Worm (Caenorhabditis elegans) whole organism, L4 larva: Measurements from ENCODE around the gene C35B1.2.
A peak's percentile ranks its signal among the peaks of the same experiment; 100 is the strongest.

Source experiments
- F26F4.8 ChIP-seq: fragments of 200-800 bp; sonication (Bioruptor generic); conservative IDR thresholded peaks from 2 replicates; pipeline ENCODE4 v1.3.6; 2022; ENCODE audit warnings: missing genetic modification characterization, missing compliant biosample characterization
- F44E2.7 ChIP-seq: fragments of 200-800 bp; sonication (Bioruptor generic); IDR thresholded peaks from 2 replicates; pipeline ENCODE4 v2.1.2; 2022; ENCODE audit warnings: missing genetic modification characterization, missing compliant biosample characterization
- ZK546.5 ChIP-seq, 2 experiments: sonication (generic microtip); optimal IDR thresholded peaks; 2 replicates each; lab custom pipeline; 2017; ENCODE audit warnings: missing biosample characterization in 2 of 2, missing genetic modification characterization in 2 of 2
- aha-1 ChIP-seq: fragments of 150-350 bp; peaks from one replicate; lab custom pipeline; 2014; ENCODE audit warnings: missing biosample characterization, missing genetic modification characterization
- ama-1 ChIP-seq: fragments of 150-350 bp; optimal IDR thresholded peaks from 2 replicates; lab custom pipeline; 2014; ENCODE audit warnings: inconsistent platforms, mixed read lengths
- attf-4 ChIP-seq: sonication (generic microtip); optimal IDR thresholded peaks from 3 replicates; lab custom pipeline; 2017; ENCODE audit warnings: missing biosample characterization, missing genetic modification characterization
- ces-1 ChIP-seq: fragments of 150-350 bp; sonication (generic microtip); optimal IDR thresholded peaks from 4 replicates; lab custom pipeline; 2014; ENCODE audit warnings: missing biosample characterization, missing genetic modification reagents, missing genetic modification characterization
- ctbp-1 ChIP-seq: fragments of 200-800 bp; sonication (Bioruptor generic); IDR thresholded peaks from 2 replicates; pipeline ENCODE4 v1.3.6; 2022; ENCODE audit warnings: missing genetic modification reagents, missing genetic modification characterization, missing compliant biosample characterization
- daf-16 ChIP-seq, 3 experiments: sonication (generic microtip); optimal IDR thresholded peaks; 2 replicates each; lab custom pipeline; 2016 to 2017; ENCODE audit warnings: missing genetic modification characterization in 3 of 3, missing genetic modification reagents in 3 of 3, mild to moderate bottlenecking in 2 of 3, missing compliant biosample characterization in 2 of 3, missing biosample characterization in 1 of 3, moderate library complexity in 1 of 3
- daf-19 ChIP-seq: fragments of 200-800 bp; sonication (Bioruptor generic); conservative IDR thresholded peaks from 2 replicates; pipeline ENCODE4 v1.3.6; 2022; ENCODE audit warnings: missing genetic modification characterization, missing compliant biosample characterization
- dmd-9 ChIP-seq: fragments of 200-800 bp; sonication (Bioruptor generic); IDR thresholded peaks from 2 replicates; pipeline ENCODE4 v1.3.6; 2022; ENCODE audit warnings: missing genetic modification reagents, missing genetic modification characterization, missing compliant biosample characterization
- dve-1 ChIP-seq: sonication (generic microtip); optimal IDR thresholded peaks from 2 replicates; lab custom pipeline; 2017; ENCODE audit warnings: antibody characterized with exemption, mild to moderate bottlenecking, missing genetic modification characterization, missing compliant biosample characterization; ENCODE audit not compliant: insufficient read depth
- fos-1 ChIP-seq: fragments of 150-350 bp; optimal IDR thresholded peaks from 2 replicates; lab custom pipeline; 2014; ENCODE audit warnings: missing biosample characterization, missing genetic modification characterization
- hif-1 ChIP-seq, 2 experiments: sonication (generic microtip); optimal IDR thresholded peaks; 2 replicates each; lab custom pipeline; 2016 to 2017; ENCODE audit warnings: missing compliant biosample characterization in 2 of 2, missing genetic modification characterization in 2 of 2, missing genetic modification reagents in 2 of 2, missing genotype in 2 of 2, mild to moderate bottlenecking in 1 of 2
- hlh-30 ChIP-seq: sonication (generic microtip); optimal IDR thresholded peaks from 2 replicates; lab custom pipeline; 2017; ENCODE audit warnings: antibody characterized with exemption, mild to moderate bottlenecking, missing genetic modification characterization, missing compliant biosample characterization; ENCODE audit not compliant: insufficient read depth
- hmg-1.1 ChIP-seq: fragments of 200-800 bp; sonication (Bioruptor generic); IDR thresholded peaks from 2 replicates; pipeline ENCODE4 v1.3.6; 2022; ENCODE audit warnings: missing genetic modification reagents, missing genetic modification characterization, missing compliant biosample characterization
- lin-13 ChIP-seq: fragments of 150-350 bp; optimal IDR thresholded peaks from 2 replicates; lab custom pipeline; 2014; ENCODE audit warnings: missing biosample characterization, missing genetic modification reagents, missing genetic modification characterization
- lin-38 ChIP-seq: fragments of 200-800 bp; sonication (Bioruptor generic); IDR thresholded peaks from 2 replicates; pipeline ENCODE4 v1.3.6; 2022; ENCODE audit warnings: missing genetic modification reagents, missing genetic modification characterization, missing compliant biosample characterization
- madf-5 ChIP-seq, 2 experiments: fragments of 200-800 bp; sonication (Bioruptor generic); IDR thresholded peaks; 2 replicates each; pipeline ENCODE4 v1.3.6; 2022; ENCODE audit warnings: missing compliant biosample characterization in 2 of 2, missing genetic modification characterization in 2 of 2
- madf-9 ChIP-seq: fragments of 200-800 bp; sonication (Bioruptor generic); conservative IDR thresholded peaks from 2 replicates; pipeline ENCODE4 v1.3.6; 2022; ENCODE audit warnings: missing genetic modification reagents, missing genetic modification characterization, missing compliant biosample characterization
- mdl-1 ChIP-seq, 2 experiments: fragments of 150-350 bp in 1 of 2; sonication (generic microtip) in 1 of 2; optimal IDR thresholded peaks; 2 replicates each; lab custom pipeline; 2014 to 2017; ENCODE audit warnings: missing biosample characterization in 2 of 2, missing genetic modification characterization in 2 of 2
- mdt-29 ChIP-seq: fragments of 200-800 bp; sonication (Bioruptor generic); IDR thresholded peaks from 2 replicates; pipeline ENCODE4 v1.3.6; 2022; ENCODE audit warnings: missing genetic modification reagents, missing genetic modification characterization, missing compliant biosample characterization
- nhr-28 ChIP-seq: fragments of 150-350 bp; optimal IDR thresholded peaks from 2 replicates; lab custom pipeline; 2014; ENCODE audit warnings: missing biosample characterization, missing genetic modification characterization
- nhr-76 ChIP-seq: fragments of 150-350 bp; optimal IDR thresholded peaks from 2 replicates; lab custom pipeline; 2014; ENCODE audit warnings: missing biosample characterization, missing genetic modification characterization
- pqm-1 ChIP-seq: sonication (generic microtip); optimal IDR thresholded peaks from 2 replicates; lab custom pipeline; 2017; ENCODE audit warnings: missing biosample characterization, missing genetic modification characterization
- tag-97 ChIP-seq: fragments of 200-800 bp; sonication (Bioruptor generic); IDR thresholded peaks from 2 replicates; pipeline ENCODE4 v1.3.6; 2022; ENCODE audit warnings: missing genetic modification characterization, missing compliant biosample characterization
- unc-62 ChIP-seq, 3 experiments: fragments of 150-350 bp in 1 of 3; sonication (generic microtip); optimal IDR thresholded peaks in 2 of 3; peaks in 1 of 3; 1 replicate in 1 of 3; 2 replicates in 2 of 3; lab custom pipeline; 2014 to 2017; ENCODE audit warnings: missing biosample characterization in 3 of 3, missing genetic modification characterization in 3 of 3, missing genetic modification reagents in 3 of 3, missing genotype in 1 of 3
- vab-7 ChIP-seq: fragments of 200-800 bp; sonication (Bioruptor generic); IDR thresholded peaks from 2 replicates; pipeline ENCODE4 v1.3.6; 2022; ENCODE audit warnings: missing genetic modification reagents, missing genetic modification characterization, missing compliant biosample characterization

C35B1.2 gene

DNA sequence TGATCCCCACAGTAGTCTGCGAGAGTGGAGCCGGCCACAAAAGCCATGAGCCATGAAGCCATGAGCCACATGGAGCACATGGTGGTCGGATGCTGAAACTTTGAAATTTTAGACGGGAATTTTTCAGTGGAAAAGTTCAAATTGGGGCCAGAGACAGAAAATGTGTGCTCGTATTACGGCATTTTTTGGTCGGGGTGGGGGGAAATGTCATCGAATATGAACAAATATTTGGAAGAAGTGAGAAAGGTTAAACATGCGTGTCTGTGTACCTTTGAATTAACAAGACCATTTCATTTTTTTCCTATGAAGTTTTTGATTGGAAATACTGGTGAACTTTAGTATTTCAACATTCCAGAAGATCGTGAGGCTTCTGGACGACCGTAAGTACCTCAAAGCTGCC lies 34.5 kb upstream of the C35B1.2 start, which contains the start of gene wrt-5:
wrt-5 (minus strand) TSS at position 101 of the 400 bp plus-strand sequence.
- TF ChIP-seq aha-1 (tag; lab: Kevin White, UChicago) = peak; percentile 18
- TF ChIP-seq vab-7 (GFP tag; lab: Robert Waterston, UW) = no peak

DNA sequence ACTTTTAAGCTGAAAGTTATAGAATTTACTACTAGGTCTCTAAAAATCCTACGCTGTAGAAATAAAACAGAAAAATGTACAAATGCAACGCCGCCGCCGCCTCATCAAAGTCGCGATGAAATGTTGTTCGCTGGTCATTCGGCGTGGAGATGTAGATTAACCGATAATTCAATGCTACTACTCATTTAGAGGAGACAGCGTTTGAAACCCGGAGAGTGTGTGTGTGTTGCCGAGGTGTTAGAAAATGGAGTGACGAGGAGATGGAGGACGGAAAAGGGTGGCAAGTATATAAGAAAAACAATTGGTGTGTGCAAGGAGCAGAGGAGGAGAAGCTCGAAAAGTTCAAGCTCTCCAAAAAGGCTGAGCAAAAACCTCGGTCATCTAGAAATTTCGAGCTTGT lies 33.7 kb upstream of the C35B1.2 start:
- TF ChIP-seq tag-97 (GFP tag; lab: Robert Waterston, UW) (no peak), mdl-1 (tag; optimal IDR thresholded peaks at IDR 0.05; lab: Kevin White, UChicago) (no peak), F44E2.7 (GFP tag; lab: Robert Waterston, UW) (no peak), ama-1 (lab: Kevin White, UChicago) (no peak), nhr-76 (tag; lab: Kevin White, UChicago) (no peak), daf-19 (no peak), vab-7 (GFP tag; lab: Robert Waterston, UW) (no peak), ces-1 (GFP tag; lab: Kevin White, UChicago) (no peak), hlh-30 (tag; lab: Kevin White, UChicago) (no peak), unc-62 (GFP tag; optimal IDR thresholded peaks at IDR 0.05 in 1 of 2; lab: Kevin White, UChicago) (peak in 1 of 2 experiments; percentile 49), unc-62 (tag; optimal IDR thresholded peaks at IDR 0.05; lab: Kevin White, UChicago) (no peak), lin-38 (GFP tag; lab: Robert Waterston, UW) (no peak), attf-4 (tag; lab: Kevin White, UChicago) (no peak), aha-1 (tag; lab: Kevin White, UChicago) (peak; percentile 17), lin-13 (GFP tag; lab: Kevin White, UChicago) (no peak), mdt-29 (GFP tag; lab: Robert Waterston, UW) (no peak), madf-5 (GFP tag; IDR thresholded peaks at IDR 0.05; lab: Robert Waterston, UW) (no peak), madf-9 (no peak)

DNA sequence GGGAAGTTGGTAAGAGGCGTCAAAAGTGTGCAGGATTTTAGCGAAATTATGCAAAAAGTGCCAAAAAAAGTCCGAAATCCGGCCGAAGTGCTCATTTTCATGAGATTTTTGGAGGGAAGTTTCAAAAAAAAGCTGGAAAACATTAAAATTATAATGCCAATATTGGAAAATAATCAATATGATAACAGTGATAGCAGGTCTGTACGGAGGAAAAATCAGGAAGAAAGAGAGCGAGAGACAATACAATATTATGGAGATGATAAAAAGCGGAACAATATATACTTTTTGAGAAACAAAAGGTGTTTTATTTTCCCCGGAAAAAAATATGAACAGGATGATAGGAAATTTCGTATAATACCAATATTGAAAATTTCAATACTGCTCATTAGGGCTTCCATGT lies 32.6 kb upstream of the C35B1.2 start:
- TF ChIP-seq hif-1 (tag; optimal IDR thresholded peaks at IDR 0.05; lab: Kevin White, UChicago) (no peak), aha-1 (tag; lab: Kevin White, UChicago) (peak; percentile 78), pqm-1 (tag; lab: Kevin White, UChicago) (peak; percentile 52), nhr-28 (tag; lab: Kevin White, UChicago) (peak; percentile 8), ctbp-1 (GFP tag; lab: Robert Waterston, UW) (no peak), hmg-1.1 (GFP tag; lab: Robert Waterston, UW) (no peak), mdl-1 (tag; optimal IDR thresholded peaks at IDR 0.05; lab: Kevin White, UChicago) (no peak)

DNA sequence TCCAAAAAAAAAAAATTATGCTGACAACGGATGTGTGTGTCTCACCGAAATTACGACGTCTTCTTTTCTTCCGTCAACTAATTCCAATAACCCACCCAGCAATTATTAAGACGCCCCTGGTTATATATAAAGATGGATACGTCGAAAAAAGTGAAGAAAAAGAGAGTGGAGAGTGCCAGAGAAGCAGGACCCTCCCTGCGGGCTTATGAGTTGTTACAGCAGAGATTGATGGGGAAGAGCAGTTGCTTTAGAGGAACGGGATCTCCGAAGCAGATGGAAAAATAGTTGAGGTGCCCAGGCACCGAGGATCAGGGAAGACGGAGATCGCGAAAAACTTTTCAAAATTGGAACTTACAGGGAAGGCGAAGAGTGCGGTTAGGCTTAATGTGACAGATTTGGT lies 30.7 kb upstream of the C35B1.2 start:
- TF ChIP-seq F26F4.8 (GFP tag; lab: Robert Waterston, UW) (no peak), unc-62 (GFP tag; optimal IDR thresholded peaks at IDR 0.05 in 1 of 2; lab: Kevin White, UChicago) (peak in 1 of 2 experiments; percentile 11), unc-62 (tag; optimal IDR thresholded peaks at IDR 0.05; lab: Kevin White, UChicago) (no peak)

DNA sequence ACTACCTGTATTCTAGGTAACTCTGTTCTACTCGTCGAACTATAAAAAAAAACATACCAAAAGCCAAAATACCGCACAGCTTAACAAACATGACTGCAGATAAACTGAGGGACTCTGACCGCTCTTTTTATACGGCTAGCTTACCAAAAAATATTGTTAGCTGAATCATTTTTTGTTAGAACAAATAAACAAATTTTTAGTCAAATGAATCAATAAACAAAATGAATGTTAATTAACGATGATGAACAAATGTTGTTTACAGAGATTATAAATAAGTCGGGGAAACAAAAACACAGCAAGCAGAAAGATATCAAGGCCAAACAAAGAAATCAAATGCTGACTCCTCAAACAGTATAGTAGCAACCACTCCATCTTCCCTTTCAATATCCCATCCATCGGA lies 22.4 kb upstream of the C35B1.2 start, which contains the start of gene ilys-6:
ilys-6 (minus strand) TSS at position 101 of the 400 bp plus-strand sequence.
- TF ChIP-seq dve-1 (tag; lab: Kevin White, UChicago) (no peak), fos-1 (no peak), aha-1 (tag; lab: Kevin White, UChicago) (no peak), dmd-9 (GFP tag; lab: Robert Waterston, UW) (no peak)

ce11 chrIV:4067336-4067735 lies 18.7 kb upstream of the C35B1.2 start:
- no peak for TF ChIP-seq ZK546.5 (tag; optimal IDR thresholded peaks at IDR 0.05; lab: Kevin White, UChicago)
- peak in 1 of 2 experiments; percentile 95 for TF ChIP-seq unc-62 (GFP tag; optimal IDR thresholded peaks at IDR 0.05 in 1 of 2; lab: Kevin White, UChicago)
- TF ChIP-seq unc-62 (tag; optimal IDR thresholded peaks at IDR 0.05; lab: Kevin White, UChicago) = no peak
- no peak for TF ChIP-seq daf-16 (GFP tag; optimal IDR thresholded peaks at IDR 0.05; lab: Kevin White, UChicago)
- no peak for TF ChIP-seq daf-16 (tag; optimal IDR thresholded peaks at IDR 0.05; lab: Kevin White, UChicago)
